Fruit fly (Drosophila melanogaster): Measurements from ENCODE around the gene CG4768.

CG4768 gene

DNA sequence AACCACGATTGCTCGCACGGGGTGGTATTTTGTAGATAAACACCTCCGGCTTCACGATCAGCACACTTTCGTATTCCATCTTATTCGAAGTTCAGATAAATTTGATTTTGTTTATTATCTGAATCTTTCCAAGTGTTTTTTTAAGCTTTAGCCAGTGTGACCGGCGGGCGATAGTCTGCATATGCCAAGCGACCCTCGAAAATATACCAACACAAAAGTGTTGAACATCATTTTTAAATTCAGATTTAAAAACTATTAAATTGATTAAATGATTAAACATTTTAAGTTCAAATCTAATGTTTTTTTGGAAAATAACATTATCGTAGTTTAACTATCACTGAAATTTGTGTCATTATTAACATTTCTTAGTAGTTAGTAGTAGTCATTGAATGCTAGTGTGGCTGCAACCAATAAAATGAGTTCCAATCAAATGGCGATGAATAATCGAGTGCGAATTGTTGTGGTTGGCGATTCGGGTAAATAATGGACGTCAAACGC is 8.7 kb downstream of the CG4768 start, which contains the start of the genes CG9132 and CG4789 (continued):
- no peak for TF ChIP-seq CG11695 (GFP tag; IDR thresholded peaks at IDR 0.05)
- TF ChIP-seq CG17568 (GFP tag; optimal IDR thresholded peaks at IDR 0.05), result no peak
- no peak for TF ChIP-seq CG17912 (GFP tag; optimal IDR thresholded peaks at IDR 0.05)
- no peak for TF ChIP-seq ash1 (GFP tag; optimal IDR thresholded peaks at IDR 0.05)
- TF ChIP-seq CG7786 (GFP tag; optimal IDR thresholded peaks at IDR 0.05), result no peak
- TF ChIP-seq nom (GFP tag; optimal IDR thresholded peaks at IDR 0.05), result no peak
- no peak for TF ChIP-seq Lpt (GFP tag; optimal IDR thresholded peaks at IDR 0.05)
- no peak for TF ChIP-seq Lim3 (GFP tag; IDR thresholded peaks at IDR 0.05)
- TF ChIP-seq CG17829 (tag; optimal IDR thresholded peaks at IDR 0.05), result no peak
- TF ChIP-seq BEAF-32 (GFP tag; optimal IDR thresholded peaks at IDR 0.05), result peak; percentile 61
- TF ChIP-seq TFAM (GFP tag; optimal IDR thresholded peaks at IDR 0.05), result no peak
- no peak for TF ChIP-seq Doc2 (GFP tag; IDR thresholded peaks at IDR 0.05)
- no peak for TF ChIP-seq CG4854 (GFP tag; optimal IDR thresholded peaks at IDR 0.05)
- TF ChIP-seq psq (GFP tag; optimal IDR thresholded peaks at IDR 0.05), result no peak
- TF ChIP-seq Taf1 (GFP tag; IDR thresholded peaks at IDR 0.05), result no peak
- no peak for TF ChIP-seq mirr (GFP tag; optimal IDR thresholded peaks at IDR 0.05)
- no peak for TF ChIP-seq CG2889 (GFP tag; IDR thresholded peaks at IDR 0.05)
- TF ChIP-seq CTCF (GFP tag; optimal IDR thresholded peaks at IDR 0.05), result no peak
- TF ChIP-seq CG11456 (GFP tag; IDR thresholded peaks at IDR 0.05), result no peak
- TF ChIP-seq CG9797 (GFP tag; optimal IDR thresholded peaks at IDR 0.05), result peak; percentile 71
- TF ChIP-seq CG14710 (tag; optimal IDR thresholded peaks at IDR 0.05), result peak; percentile 26
- TF ChIP-seq Hey (tag; optimal IDR thresholded peaks at IDR 0.05), result no peak
- no peak for TF ChIP-seq Dip2 (GFP tag; IDR thresholded peaks at IDR 0.05)
- TF ChIP-seq CG11085 (GFP tag; IDR thresholded peaks at IDR 0.05), result no peak
- TF ChIP-seq sens (GFP tag), result peak; percentile 38
- no peak for TF ChIP-seq Ssrp (tag; optimal IDR thresholded peaks at IDR 0.05)
- TF ChIP-seq vvl (GFP tag; IDR thresholded peaks at IDR 0.05), result no peak
- 0 out of 3 replicates have a peak, but pooled peaks have one; percentile 24 for TF ChIP-seq CG16813 (GFP tag; IDR thresholded peaks at IDR 0.05; ENCODE audit: partially characterized antibody)
- no peak for TF ChIP-seq CG2202 (tag; optimal IDR thresholded peaks at IDR 0.05)
- no peak for TF ChIP-seq CG1603 (tag; optimal IDR thresholded peaks at IDR 0.05)
- TF ChIP-seq CG10543 (GFP tag; optimal IDR thresholded peaks at IDR 0.05), result no peak
- TF ChIP-seq bab2 (GFP tag; optimal IDR thresholded peaks at IDR 0.05), result no peak
- TF ChIP-seq Fer3 (tag; optimal IDR thresholded peaks at IDR 0.05), result no peak
- TF ChIP-seq eve (GFP tag; optimal IDR thresholded peaks at IDR 0.05), result no peak
- TF ChIP-seq sc (optimal IDR thresholded peaks at IDR 0.05), result no peak
- no peak for TF ChIP-seq sc (GFP tag; optimal IDR thresholded peaks at IDR 0.05)
- no peak for TF ChIP-seq dmrt11E (tag; optimal IDR thresholded peaks at IDR 0.05)
- TF ChIP-seq Atf3 (GFP tag; optimal IDR thresholded peaks at IDR 0.05), result no peak
- 0 out of 3 replicates have a peak, but pooled peaks have one; percentile 31 for TF ChIP-seq knrl (GFP tag; IDR thresholded peaks at IDR 0.05; ENCODE audit: partially characterized antibody)
- TF ChIP-seq CG6854 (GFP tag; optimal IDR thresholded peaks at IDR 0.05), result no peak
- TF ChIP-seq MBD-R2 (GFP tag; IDR thresholded peaks at IDR 0.05), result peak; percentile 32; the same call in 1 of the 2 replicates
- no peak for TF ChIP-seq C15 (GFP tag; IDR thresholded peaks at IDR 0.05)

DNA sequence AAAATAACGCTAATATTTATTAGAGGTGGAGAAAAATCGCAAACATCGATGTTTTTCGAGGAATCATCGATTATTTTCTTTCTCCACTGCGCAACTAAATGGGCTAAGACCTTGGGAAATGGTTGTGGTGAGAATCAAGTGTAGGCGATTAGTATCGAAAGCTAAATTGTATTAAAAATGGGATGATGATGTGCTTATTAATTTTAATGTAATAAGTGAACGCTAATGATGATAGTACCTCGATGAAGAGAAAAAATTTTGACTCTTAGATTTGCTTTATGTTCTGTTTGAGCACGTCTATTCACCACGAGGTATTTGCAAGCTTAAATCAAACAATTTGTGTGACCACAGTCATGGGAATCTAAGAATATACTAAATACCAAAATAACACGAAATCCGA is 11.4 kb downstream of the CG4768 start, which contains the start of the genes Rai1 and CG13005:
Rai1 (minus strand) TSS at position 46 of the 400 bp plus-strand sequence.
CG13005 (plus strand) TSS at position 352 of the 400 bp plus-strand sequence.
- TF ChIP-seq grn (GFP tag; optimal IDR thresholded peaks at IDR 0.05) (no peak), MBD-R2 (GFP tag; IDR thresholded peaks at IDR 0.05) (peak; percentile 8), CG18011 (GFP tag; optimal IDR thresholded peaks at IDR 0.05) (no peak), chinmo (GFP tag; IDR thresholded peaks at IDR 0.05; ENCODE audit: partially characterized antibody) (peak; percentile 76; the same call in 1 of the 4 replicates), Stat92E (GFP tag; optimal IDR thresholded peaks at IDR 0.05) (peak in 1 of 3 experiments; percentile 55), cad (GFP tag; optimal IDR thresholded peaks at IDR 0.05) (no peak), gro (GFP tag; optimal IDR thresholded peaks at IDR 0.05) (peak; percentile 30), CG6791 (GFP tag; IDR thresholded peaks at IDR 0.05; ENCODE audit: partially characterized antibody) (peak; percentile 86; the same call in 2 of the 3 replicates), BEAF-32 (GFP tag; optimal IDR thresholded peaks at IDR 0.05) (peak; percentile 84), Fer1 (GFP tag; optimal IDR thresholded peaks at IDR 0.05) (no peak), dysf (GFP tag; IDR thresholded peaks at IDR 0.05) (no peak), HmgD (GFP tag; optimal IDR thresholded peaks at IDR 0.05) (no peak), bbx (GFP tag; IDR thresholded peaks at IDR 0.05; ENCODE audit: partially characterized antibody) (peak; percentile 86), CG6683 (GFP tag; optimal IDR thresholded peaks at IDR 0.05) (no peak)

Data from whole organism, embryonic.